Worm (Caenorhabditis elegans) whole organism, young adult: Measurements from ENCODE around the gene F28B1.9.

Source experiments
- B0336.3 ChIP-seq: fragments of 200-800 bp; sonication (Bioruptor generic); IDR thresholded peaks from 2 replicates; pipeline ENCODE4 v1.3.6; 2022; ENCODE audit warnings: missing genetic modification characterization, missing compliant biosample characterization
- C17E4.6 ChIP-seq: fragments of 200-800 bp; sonication (Bioruptor generic); IDR thresholded peaks from 2 replicates; pipeline ENCODE4 v1.3.6; 2022; ENCODE audit warnings: missing genetic modification reagents, missing genetic modification characterization, missing compliant biosample characterization
- F10E7.11 ChIP-seq: sonication (generic microtip); optimal IDR thresholded peaks from 2 replicates; lab custom pipeline; 2017; ENCODE audit warnings: mild to moderate bottlenecking, missing genetic modification characterization, moderate library complexity, missing compliant biosample characterization
- F22D6.2 ChIP-seq: sonication (generic microtip); optimal IDR thresholded peaks from 2 replicates; lab custom pipeline; 2016; ENCODE audit warnings: mild to moderate bottlenecking, missing genetic modification characterization, missing compliant biosample characterization
- F23B12.7 ChIP-seq: sonication (generic microtip); optimal IDR thresholded peaks from 2 replicates; lab custom pipeline; 2017; ENCODE audit warnings: missing genetic modification characterization, mild to moderate bottlenecking, missing compliant biosample characterization, antibody characterized with exemption, moderate library complexity; ENCODE audit not compliant: insufficient read depth
- F39B2.1 ChIP-seq: fragments of 200-800 bp; sonication (Bioruptor generic); IDR thresholded peaks from 2 replicates; pipeline ENCODE4 v1.3.6; 2022; ENCODE audit warnings: missing genetic modification reagents, missing genetic modification characterization, missing compliant biosample characterization
- F55B11.4 ChIP-seq: sonication (generic microtip); optimal IDR thresholded peaks from 2 replicates; lab custom pipeline; 2016; ENCODE audit warnings: missing compliant biosample characterization, missing genetic modification characterization, borderline replicate concordance; ENCODE audit not compliant: insufficient read depth
- T07F8.4 ChIP-seq: sonication (generic microtip); optimal IDR thresholded peaks from 2 replicates; lab custom pipeline; 2016; ENCODE audit warnings: mild to moderate bottlenecking, missing genetic modification characterization, moderate library complexity, missing compliant biosample characterization
- Y56A3A.18 ChIP-seq: fragments of 200-800 bp; sonication (Bioruptor generic); IDR thresholded peaks from 2 replicates; pipeline ENCODE4 v1.3.6; 2022; ENCODE audit warnings: missing genetic modification reagents, missing genetic modification characterization, missing compliant biosample characterization
- aptf-2 ChIP-seq: fragments of 200-800 bp; sonication (Bioruptor generic); conservative IDR thresholded peaks from 2 replicates; pipeline ENCODE4 v1.3.6; 2022; ENCODE audit warnings: missing genetic modification reagents, missing genetic modification characterization, missing compliant biosample characterization
- bed-2 ChIP-seq: fragments of 200-800 bp; sonication (Bioruptor generic); IDR thresholded peaks from 2 replicates; pipeline ENCODE4 v1.3.6; 2022; ENCODE audit warnings: missing genetic modification reagents, missing genetic modification characterization, missing compliant biosample characterization
- ceh-40 ChIP-seq: fragments of 200-800 bp; sonication (Bioruptor generic); IDR thresholded peaks from 2 replicates; pipeline ENCODE4 v1.3.6; 2022; ENCODE audit warnings: missing genetic modification characterization, missing compliant biosample characterization
- ceh-91 ChIP-seq: fragments of 200-800 bp; sonication (Bioruptor generic); IDR thresholded peaks from 2 replicates; pipeline ENCODE4 v1.3.6; 2022; ENCODE audit warnings: missing genetic modification reagents, missing genetic modification characterization, missing compliant biosample characterization
- dox-1 ChIP-seq: fragments of 200-800 bp; sonication (Bioruptor generic); IDR thresholded peaks from 2 replicates; pipeline ENCODE4 v1.3.6; 2022; ENCODE audit warnings: missing genetic modification reagents, missing genetic modification characterization, missing compliant biosample characterization
- dpff-1 ChIP-seq: sonication (generic microtip); optimal IDR thresholded peaks from 2 replicates; lab custom pipeline; 2017; ENCODE audit warnings: mild to moderate bottlenecking, missing genetic modification characterization, missing compliant biosample characterization
- efl-1 ChIP-seq: fragments of 150-350 bp; optimal IDR thresholded peaks from 2 replicates; lab custom pipeline; 2014; ENCODE audit warnings: missing biosample characterization, missing genetic modification reagents, missing genetic modification characterization
- egl-18 ChIP-seq: fragments of 200-800 bp; sonication (Bioruptor generic); IDR thresholded peaks from 2 replicates; pipeline ENCODE4 v1.3.6; 2022; ENCODE audit warnings: missing genetic modification reagents, missing genetic modification characterization, missing compliant biosample characterization
- egl-44 ChIP-seq: fragments of 200-800 bp; sonication (Bioruptor generic); IDR thresholded peaks from 2 replicates; pipeline ENCODE4 v1.3.6; 2022; ENCODE audit warnings: missing genetic modification reagents, missing genetic modification characterization, missing compliant biosample characterization
- ekl-4 ChIP-seq: fragments of 200-800 bp; sonication (Bioruptor generic); IDR thresholded peaks from 2 replicates; pipeline ENCODE4 v1.3.6; 2022; ENCODE audit warnings: missing genetic modification reagents, missing genetic modification characterization, missing compliant biosample characterization
- ets-4 ChIP-seq: fragments of 200-800 bp; sonication (Bioruptor generic); optimal IDR thresholded peaks from 2 replicates; lab custom pipeline; 2018; ENCODE audit warnings: mild to moderate bottlenecking, missing genetic modification characterization, missing compliant biosample characterization
- hlh-26 ChIP-seq: fragments of 200-800 bp; sonication (Bioruptor generic); conservative IDR thresholded peaks from 2 replicates; pipeline ENCODE4 v1.3.6; 2022; ENCODE audit warnings: missing genetic modification reagents, missing genetic modification characterization, missing compliant biosample characterization
- hsf-1 ChIP-seq: fragments of 200-800 bp; sonication (Bioruptor generic); IDR thresholded peaks from 2 replicates; pipeline ENCODE4 v1.3.6; 2022; ENCODE audit warnings: missing genetic modification reagents, missing genetic modification characterization, missing compliant biosample characterization
- lag-1 ChIP-seq: fragments of 200-800 bp; sonication (Bioruptor generic); IDR thresholded peaks from 2 replicates; pipeline ENCODE4 v1.3.6; 2022; ENCODE audit warnings: missing genetic modification reagents, missing genetic modification characterization, missing compliant biosample characterization
- lin-40 ChIP-seq: sonication (generic microtip); optimal IDR thresholded peaks from 2 replicates; lab custom pipeline; 2016; ENCODE audit warnings: missing genetic modification characterization, mild to moderate bottlenecking, missing compliant biosample characterization, missing genotype, missing genetic modification reagents
- lsl-1 ChIP-seq: fragments of 200-800 bp; sonication (Bioruptor generic); optimal IDR thresholded peaks from 2 replicates; lab custom pipeline; 2018; ENCODE audit warnings: mild to moderate bottlenecking, missing genetic modification characterization, moderate library complexity, missing compliant biosample characterization
- madf-3 ChIP-seq: fragments of 200-800 bp; sonication (Bioruptor generic); IDR thresholded peaks from 2 replicates; pipeline ENCODE4 v1.3.6; 2022; ENCODE audit warnings: missing genetic modification reagents, missing genetic modification characterization, missing compliant biosample characterization
- mcd-1 ChIP-seq: fragments of 200-800 bp; sonication (Bioruptor generic); IDR thresholded peaks from 2 replicates; pipeline ENCODE4 v1.3.6; 2022; ENCODE audit warnings: missing genetic modification reagents, missing genetic modification characterization, missing compliant biosample characterization
- mel-28 ChIP-seq: sonication (generic microtip); optimal IDR thresholded peaks from 2 replicates; lab custom pipeline; 2016; ENCODE audit warnings: borderline replicate concordance, mild to moderate bottlenecking, missing genetic modification characterization, missing compliant biosample characterization
- mxl-1 ChIP-seq: sonication (generic microtip); optimal IDR thresholded peaks from 2 replicates; lab custom pipeline; 2016; ENCODE audit warnings: missing genetic modification characterization, missing compliant biosample characterization
- nfyb-1 ChIP-seq: fragments of 200-800 bp; sonication (Bioruptor generic); IDR thresholded peaks from 2 replicates; pipeline ENCODE4 v1.3.6; 2022; ENCODE audit warnings: missing genetic modification reagents, missing genetic modification characterization, missing compliant biosample characterization
- nhr-179 ChIP-seq: sonication (generic microtip); optimal IDR thresholded peaks from 2 replicates; lab custom pipeline; 2016; ENCODE audit warnings: mild to moderate bottlenecking, missing genetic modification characterization, missing compliant biosample characterization
- nhr-80 ChIP-seq: sonication (generic microtip); optimal IDR thresholded peaks from 2 replicates; lab custom pipeline; 2016; ENCODE audit warnings: missing genetic modification characterization, missing compliant biosample characterization
- pbrm-1 ChIP-seq: fragments of 200-800 bp; sonication (Bioruptor generic); IDR thresholded peaks from 2 replicates; pipeline ENCODE4 v1.3.6; 2022; ENCODE audit warnings: missing genetic modification reagents, missing genetic modification characterization, missing compliant biosample characterization
- pha-4 ChIP-seq: fragments of 150-350 bp; sonication (generic microtip); optimal IDR thresholded peaks from 2 replicates; lab custom pipeline; 2014; ENCODE audit warnings: missing biosample characterization, missing genetic modification reagents, missing genetic modification characterization
- snpc-1.1 ChIP-seq: sonication (generic microtip); optimal IDR thresholded peaks from 2 replicates; lab custom pipeline; 2017; ENCODE audit warnings: missing genetic modification characterization, mild to moderate bottlenecking, missing compliant biosample characterization, antibody characterized with exemption, moderate library complexity, missing genotype, missing genetic modification reagents; ENCODE audit not compliant: insufficient read depth
- sptf-2 ChIP-seq: fragments of 200-800 bp; sonication (Bioruptor generic); optimal IDR thresholded peaks from 2 replicates; lab custom pipeline; 2018; ENCODE audit warnings: mild to moderate bottlenecking, missing genetic modification characterization, missing compliant biosample characterization
- tbp1 ChIP-seq: fragments of 200-800 bp; sonication (Bioruptor generic); optimal IDR thresholded peaks from 2 replicates; lab custom pipeline; 2018; ENCODE audit warnings: mild to moderate bottlenecking, missing genetic modification characterization, missing compliant biosample characterization
- zfh-2 ChIP-seq: fragments of 200-800 bp; sonication (Bioruptor generic); conservative IDR thresholded peaks from 2 replicates; pipeline ENCODE4 v1.3.6; 2022; ENCODE audit warnings: missing genetic modification reagents, missing genetic modification characterization, missing compliant biosample characterization
- zim-3 ChIP-seq: sonication (generic microtip); optimal IDR thresholded peaks from 2 replicates; lab custom pipeline; 2017; ENCODE audit warnings: mild to moderate bottlenecking, missing genetic modification characterization, moderate library complexity, missing compliant biosample characterization
- ztf-22 ChIP-seq: fragments of 200-800 bp; sonication (Bioruptor generic); optimal IDR thresholded peaks from 2 replicates; lab custom pipeline; 2018; ENCODE audit warnings: mild to moderate bottlenecking, missing genetic modification characterization, moderate library complexity, missing compliant biosample characterization
- ztf-26 ChIP-seq: sonication (generic microtip); optimal IDR thresholded peaks from 2 replicates; lab custom pipeline; 2017; ENCODE audit warnings: missing genetic modification characterization, missing compliant biosample characterization

Gene F28B1.9

ce11 chrV:17061585-17061984 lies at the start of gene F28B1.9:
F28B1.9 (plus strand) TSS chrV:17061885.
- TF ChIP-seq egl-44 (GFP tag; lab: Robert Waterston, UW) (no peak), T07F8.4 (tag; lab: Kevin White, UChicago) (no peak), snpc-1.1 (tag; lab: Kevin White, UChicago) (no peak), ekl-4 (GFP tag; lab: Robert Waterston, UW) (no peak), hsf-1 (no peak), egl-18 (GFP tag; lab: Robert Waterston, UW) (no peak), F10E7.11 (tag; lab: Kevin White, UChicago) (no peak), pbrm-1 (GFP tag; lab: Robert Waterston, UW) (no peak), hlh-26 (GFP tag; lab: Robert Waterston, UW) (no peak), C17E4.6 (GFP tag; lab: Robert Waterston, UW) (no peak)

ce11 chrV:17013232-17013631 lies 48.5 kb upstream of the F28B1.9 start, which contains the start of gene clec-241:
clec-241 (minus strand) TSS chrV:17013332.
- TF ChIP-seq ceh-91 (GFP tag; lab: Robert Waterston, UW) (no peak), mcd-1 (GFP tag; lab: Robert Waterston, UW) (no peak), madf-3 (no peak), F10E7.11 (tag; lab: Kevin White, UChicago) (no peak), aptf-2 (GFP tag; lab: Robert Waterston, UW) (no peak), lin-40 (no peak), dpff-1 (no peak), sptf-2 (GFP tag; lab: Kevin White, UChicago) (no peak), C17E4.6 (GFP tag; lab: Robert Waterston, UW) (no peak), ztf-22 (GFP tag; lab: Kevin White, UChicago) (no peak)

ce11 chrV:17014050-17014449 lies 47.6 kb upstream of the F28B1.9 start, which contains the start of gene clc-13:
clc-13 (plus strand) TSS chrV:17014408.
- TF ChIP-seq nhr-80 (peak; percentile 44), efl-1 (GFP tag; lab: Kevin White, UChicago) (no peak), T07F8.4 (tag; lab: Kevin White, UChicago) (no peak), lsl-1 (GFP tag; lab: Kevin White, UChicago) (no peak), B0336.3 (no peak), F22D6.2 (tag; lab: Kevin White, UChicago) (no peak), F55B11.4 (no peak), ceh-40 (GFP tag; lab: Robert Waterston, UW) (no peak), Y56A3A.18 (GFP tag; lab: Robert Waterston, UW) (no peak), ets-4 (GFP tag; lab: Kevin White, UChicago) (peak; percentile 20), dox-1 (0 out of 2 replicates have a peak, but pooled peaks have one; percentile 28)

- TF ChIP-seq tbp1 (GFP tag; lab: Kevin White, UChicago) (no peak), mel-28 (tag; lab: Kevin White, UChicago) (no peak), efl-1 (GFP tag; lab: Kevin White, UChicago) (no peak), bed-2 (GFP tag; lab: Robert Waterston, UW) (no peak), zim-3 (tag; lab: Kevin White, UChicago) (no peak), ztf-26 (tag; lab: Kevin White, UChicago) (no peak), sptf-2 (GFP tag; lab: Kevin White, UChicago) (no peak), pha-4 (tag; lab: Kevin White, UChicago) (no peak), mxl-1 (tag; lab: Kevin White, UChicago) (no peak), F23B12.7 (no peak), zfh-2 (GFP tag; lab: Robert Waterston, UW) (no peak), T07F8.4 (tag; lab: Kevin White, UChicago) (no peak), F39B2.1 (GFP tag; lab: Robert Waterston, UW) (no peak), hlh-26 (GFP tag; lab: Robert Waterston, UW) (no peak), egl-44 (GFP tag; lab: Robert Waterston, UW) (no peak), lag-1 (GFP tag; lab: Robert Waterston, UW) (no peak), nhr-179 (tag; lab: Kevin White, UChicago) (no peak), nfyb-1 (GFP tag; lab: Robert Waterston, UW) (no peak)
Measured at ce11 chrV:17016787-17017186, 44.9 kb upstream of the F28B1.9 start, which contains the start of gene srh-97. srh-97 (plus strand) TSS chrV:17017087.
